Worm (Caenorhabditis elegans): Measurements from ENCODE around the gene Y64H9A.2.

Gene Y64H9A.2

DNA sequence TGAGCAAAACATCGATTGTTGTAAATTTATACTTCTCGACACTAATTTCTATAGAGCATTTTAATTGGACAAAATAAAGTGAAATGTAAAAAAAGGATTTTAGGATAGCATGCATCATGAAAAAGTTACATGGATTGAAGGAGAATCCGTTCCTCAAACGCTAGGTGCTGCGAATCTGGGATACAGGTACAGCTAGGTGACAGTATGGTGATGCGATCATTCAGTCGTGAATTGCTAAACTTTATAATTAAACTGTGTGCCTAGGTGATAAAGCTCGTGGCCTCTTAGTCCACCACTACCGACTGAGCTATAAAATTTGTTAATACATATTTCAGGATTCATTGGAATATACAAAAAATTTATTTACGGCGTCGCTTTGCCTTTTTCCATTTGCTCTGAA, 22.8 kb downstream of the Y64H9A.2 start:
- TF ChIP-seq lin-11 (tag; optimal IDR thresholded peaks at IDR 0.05) (no peak), sma-9 (GFP tag; optimal IDR thresholded peaks at IDR 0.05) (no peak), sma-9 (tag; optimal IDR thresholded peaks at IDR 0.05) (no peak), nhr-237 (tag; optimal IDR thresholded peaks at IDR 0.05) (no peak), nhr-12 (tag; optimal IDR thresholded peaks at IDR 0.05) (no peak), mbf-1 (tag; optimal IDR thresholded peaks at IDR 0.05) (no peak), lin-13 (GFP tag; optimal IDR thresholded peaks at IDR 0.05) (no peak), nhr-10 (tag; optimal IDR thresholded peaks at IDR 0.05) (no peak)

DNA sequence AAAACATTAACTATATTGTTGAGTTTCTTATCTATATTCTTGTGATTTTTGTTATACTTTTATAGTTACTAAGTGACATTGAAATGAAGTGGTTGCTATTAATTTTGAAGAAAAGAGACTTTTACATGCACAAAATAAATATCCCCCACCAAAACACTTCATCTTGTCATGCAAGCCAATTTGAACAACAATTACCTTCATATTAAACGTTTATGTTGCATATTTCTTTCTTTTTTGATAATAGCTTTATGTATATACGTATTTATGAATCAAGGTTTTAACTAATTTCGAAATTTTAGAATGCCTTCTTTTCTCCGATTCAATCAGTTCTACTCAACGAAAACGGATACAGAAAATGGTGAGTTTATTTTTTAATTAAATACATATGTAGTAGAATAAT, 24.0 kb downstream of the Y64H9A.2 start, which contains the start of gene clc-7:
TSS of gene clc-7 (plus strand) at position 301 of the 400 bp plus-strand sequence.
- TF ChIP-seq elt-1 (tag; optimal IDR thresholded peaks at IDR 0.05) (no peak), sma-3 (GFP tag; optimal IDR thresholded peaks at IDR 0.05) (no peak), nhr-23 (tag; optimal IDR thresholded peaks at IDR 0.05) (no peak), sem-4 (tag; optimal IDR thresholded peaks at IDR 0.05) (no peak), mdl-1 (tag; optimal IDR thresholded peaks at IDR 0.05) (no peak), lin-13 (GFP tag; optimal IDR thresholded peaks at IDR 0.05) (no peak), unc-39 (tag; optimal IDR thresholded peaks at IDR 0.05) (no peak), zag-1 (tag; optimal IDR thresholded peaks at IDR 0.05) (no peak), Y55F3AM.14 (GFP tag; optimal IDR thresholded peaks at IDR 0.05) (no peak), nhr-237 (tag; optimal IDR thresholded peaks at IDR 0.05) (no peak), ztf-1 (GFP tag; conservative IDR thresholded peaks at IDR 0.05) (no peak), nhr-12 (tag; optimal IDR thresholded peaks at IDR 0.05) (no peak), ceh-82 (tag; optimal IDR thresholded peaks at IDR 0.05) (no peak)

DNA sequence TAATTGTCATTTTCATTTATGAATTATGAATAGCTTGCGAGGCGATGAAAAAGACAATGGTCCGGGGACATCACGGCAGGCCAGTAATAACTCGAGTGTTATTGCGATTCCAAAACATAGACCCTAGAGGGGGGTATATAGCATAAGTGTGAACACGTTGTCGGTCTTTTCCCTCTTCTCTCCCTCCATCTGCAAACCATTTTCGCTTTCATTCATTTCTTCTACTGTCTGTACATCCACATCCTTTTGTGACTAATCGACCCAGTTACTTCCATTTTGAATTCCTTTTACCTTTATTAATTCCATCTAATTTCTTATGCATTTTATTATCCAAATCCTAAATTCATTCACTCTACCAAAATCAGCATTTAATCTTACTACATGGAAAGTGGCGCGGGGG, 27.2 kb downstream of the Y64H9A.2 start:
- TF ChIP-seq F13H6.1 (tag; optimal IDR thresholded peaks at IDR 0.05) (no peak), skn-1 (tag; optimal IDR thresholded peaks at IDR 0.05) (no peak), aly-2 (tag; optimal IDR thresholded peaks at IDR 0.05) (no peak), unc-55 (GFP tag; optimal IDR thresholded peaks at IDR 0.05) (no peak), blmp-1 (tag; optimal IDR thresholded peaks at IDR 0.05; ENCODE audit: insufficient read depth) (peak; percentile 73)

ce11 chrX:5073895-5074294, 30.1 kb downstream of the Y64H9A.2 start:
- no peak for TF ChIP-seq ceh-16 (tag; optimal IDR thresholded peaks at IDR 0.05)
- TF ChIP-seq nhr-25 (tag; optimal IDR thresholded peaks at IDR 0.05): peak; percentile 19

DNA sequence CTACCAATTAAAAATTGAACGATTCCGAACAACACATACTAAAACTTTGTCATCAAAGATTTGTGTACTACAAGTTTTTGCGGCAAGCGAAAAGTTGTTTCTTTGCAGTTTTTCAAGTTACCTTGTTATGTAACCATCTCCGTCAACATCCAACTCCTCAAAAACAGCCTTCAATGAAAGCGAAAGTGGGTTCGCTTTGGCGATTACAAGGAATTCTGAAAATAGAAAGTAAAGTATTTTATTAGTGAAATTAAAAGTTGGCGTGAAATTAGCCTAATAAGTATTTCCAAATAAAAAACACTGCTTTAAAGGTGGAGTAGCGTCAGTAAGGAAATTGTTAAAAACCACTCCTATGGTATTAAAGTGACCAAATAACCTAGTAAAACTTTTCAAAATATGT, 31.8 kb downstream of the Y64H9A.2 start:
- TF ChIP-seq blmp-1 (tag; optimal IDR thresholded peaks at IDR 0.05; ENCODE audit: insufficient read depth) (peak; percentile 73), nhr-25 (tag; optimal IDR thresholded peaks at IDR 0.05) (peak; percentile 71), ztf-1 (GFP tag; conservative IDR thresholded peaks at IDR 0.05) (no peak)

- TF ChIP-seq ztf-4 (tag; optimal IDR thresholded peaks at IDR 0.05) (no peak), lin-11 (tag; optimal IDR thresholded peaks at IDR 0.05) (no peak), nhr-77 (tag; optimal IDR thresholded peaks at IDR 0.05) (no peak), elt-3 (tag; optimal IDR thresholded peaks at IDR 0.05) (no peak), unc-55 (GFP tag; optimal IDR thresholded peaks at IDR 0.05) (no peak), sma-3 (GFP tag; optimal IDR thresholded peaks at IDR 0.05) (peak; percentile 51), mdl-1 (tag; optimal IDR thresholded peaks at IDR 0.05) (peak in 1 of 2 experiments; percentile 4), gmeb-1 (tag; optimal IDR thresholded peaks at IDR 0.05) (no peak), ama-1 (optimal IDR thresholded peaks at IDR 0.05) (peak; percentile 45), ztf-11 (tag; optimal IDR thresholded peaks at IDR 0.05) (no peak), lin-13 (GFP tag; optimal IDR thresholded peaks at IDR 0.05) (no peak), unc-39 (tag; optimal IDR thresholded peaks at IDR 0.05) (no peak), lsy-2 (tag; optimal IDR thresholded peaks at IDR 0.05) (no peak), nhr-25 (tag; optimal IDR thresholded peaks at IDR 0.05) (no peak), F13H6.1 (tag; optimal IDR thresholded peaks at IDR 0.05) (peak; percentile 41), aly-2 (tag; optimal IDR thresholded peaks at IDR 0.05) (no peak), crh-2 (tag; optimal IDR thresholded peaks at IDR 0.05) (peak; percentile 27), C34F6.9 (tag; optimal IDR thresholded peaks at IDR 0.05) (no peak), ZK546.5 (tag; optimal IDR thresholded peaks at IDR 0.05) (no peak), R02D3.7 (tag; optimal IDR thresholded peaks at IDR 0.05) (no peak), ceh-16 (tag; optimal IDR thresholded peaks at IDR 0.05) (no peak), nhr-12 (tag; optimal IDR thresholded peaks at IDR 0.05) (no peak), blmp-1 (tag; optimal IDR thresholded peaks at IDR 0.05; ENCODE audit: insufficient read depth) (peak; percentile 47), mab-5 (tag; optimal IDR thresholded peaks at IDR 0.05) (no peak), egl-27 (tag; optimal IDR thresholded peaks at IDR 0.05) (no peak), alr-1 (tag; optimal IDR thresholded peaks at IDR 0.05) (no peak), snpc-4 (tag; optimal IDR thresholded peaks at IDR 0.05) (no peak), nhr-6 (tag; optimal IDR thresholded peaks at IDR 0.05) (no peak), sma-9 (GFP tag; optimal IDR thresholded peaks at IDR 0.05) (peak; percentile 36), sma-9 (tag; optimal IDR thresholded peaks at IDR 0.05) (no peak), Y55F3AM.14 (GFP tag; optimal IDR thresholded peaks at IDR 0.05) (peak; percentile 35), fos-1 (tag; optimal IDR thresholded peaks at IDR 0.05) (peak; percentile 49)
Measured at ce11 chrX:5077696-5078343, 34.0 kb downstream of the Y64H9A.2 start, which contains the start of gene cal-5. Gene cal-5 (minus strand): TSS chrX:5077961.

Data from whole organism, L2 larva.